Fruit fly (Drosophila melanogaster) whole organism, pupa: ENCODE data around the gene CG34011.

Experiments used
- CG10348 ChIP-seq: fragments of 200-800 bp; sonication (Bioruptor generic); IDR thresholded peaks from 2 replicates; pipeline ENCODE4 v1.3.6; 2022; ENCODE audit warnings: missing biosample characterization, missing genetic modification characterization
- CG12605 ChIP-seq: fragments of 200-800 bp; sonication (Bioruptor generic); IDR thresholded peaks from 2 replicates; pipeline ENCODE4 v1.3.6; 2022; ENCODE audit warnings: missing biosample characterization, missing genetic modification characterization
- CG13204 ChIP-seq: fragments of 200-800 bp; sonication (Bioruptor generic); optimal IDR thresholded peaks from 2 replicates; lab custom pipeline; 2018; ENCODE audit warnings: missing biosample characterization, mild to moderate bottlenecking, missing genetic modification characterization, moderate library complexity
- CG14655 ChIP-seq: fragments of 200-800 bp; sonication (Bioruptor generic); optimal IDR thresholded peaks from 3 replicates; lab custom pipeline; 2017; ENCODE audit warnings: mild to moderate bottlenecking, missing biosample characterization, missing genetic modification reagents, missing genetic modification characterization
- CG15710 ChIP-seq: fragments of 200-800 bp; sonication (Bioruptor generic); optimal IDR thresholded peaks from 2 replicates; lab custom pipeline; 2018; ENCODE audit warnings: missing biosample characterization, mild to moderate bottlenecking, missing genetic modification characterization, moderate library complexity
- CG17806 ChIP-seq: fragments of 200-800 bp; sonication (Bioruptor generic); optimal IDR thresholded peaks from 2 replicates; lab custom pipeline; 2018; ENCODE audit warnings: missing biosample characterization, mild to moderate bottlenecking, missing genetic modification characterization, moderate library complexity
- CG32121 ChIP-seq: fragments of 200-800 bp; sonication (Bioruptor generic); IDR thresholded peaks from 2 replicates; pipeline ENCODE4 v1.3.6; 2022; ENCODE audit warnings: missing biosample characterization, missing genetic modification characterization
- CG34367 ChIP-seq: fragments of 200-800 bp; sonication (Bioruptor generic); optimal IDR thresholded peaks from 2 replicates; lab custom pipeline; 2018; ENCODE audit warnings: missing biosample characterization, mild to moderate bottlenecking, missing genetic modification characterization
- CG4496 ChIP-seq: fragments of 200-800 bp; sonication (Bioruptor generic); IDR thresholded peaks from 3 replicates; pipeline ENCODE4 v1.3.6; 2022; ENCODE audit warnings: missing biosample characterization, missing genetic modification characterization
- CG8159 ChIP-seq: fragments of 200-800 bp; sonication (Bioruptor generic); optimal IDR thresholded peaks from 3 replicates; lab custom pipeline; 2018; ENCODE audit warnings: missing biosample characterization, mild to moderate bottlenecking, missing genetic modification characterization, moderate library complexity
- CG8301 ChIP-seq: fragments of 200-800 bp; sonication (Bioruptor generic); optimal IDR thresholded peaks from 2 replicates; lab custom pipeline; 2018; ENCODE audit warnings: missing biosample characterization, mild to moderate bottlenecking, missing genetic modification characterization
- CG9948 ChIP-seq: fragments of 200-800 bp; sonication (Bioruptor generic); optimal IDR thresholded peaks from 2 replicates; lab custom pipeline; 2018; ENCODE audit warnings: missing biosample characterization, mild to moderate bottlenecking, missing genetic modification characterization, moderate library complexity
- D1 ChIP-seq: fragments of 200-800 bp; sonication (Bioruptor generic); optimal IDR thresholded peaks from 2 replicates; lab custom pipeline; 2018; ENCODE audit warnings: missing biosample characterization, mild to moderate bottlenecking, missing genetic modification characterization, moderate library complexity
- EcR ChIP-seq: fragments of 200-800 bp; sonication (Bioruptor generic); optimal IDR thresholded peaks from 3 replicates; lab custom pipeline; 2019; ENCODE audit warnings: missing biosample characterization, missing genetic modification characterization, mild to moderate bottlenecking, moderate library complexity, missing genetic modification reagents
- Ets98B ChIP-seq: fragments of 200-800 bp; sonication (Bioruptor generic); IDR thresholded peaks from 2 replicates; pipeline ENCODE4 v1.3.6; 2022; ENCODE audit warnings: missing biosample characterization, missing genetic modification characterization
- Pif1A ChIP-seq: fragments of 200-800 bp; sonication (Bioruptor generic); optimal IDR thresholded peaks from 3 replicates; lab custom pipeline; 2016; ENCODE audit warnings: missing biosample characterization, missing genetic modification characterization
- Pif1B ChIP-seq: fragments of 200-800 bp; sonication (Bioruptor generic); optimal IDR thresholded peaks from 3 replicates; lab custom pipeline; 2016; ENCODE audit warnings: missing biosample characterization, missing genetic modification characterization
- Snoo ChIP-seq: fragments of 200-800 bp; sonication (Bioruptor generic); optimal IDR thresholded peaks from 3 replicates; lab custom pipeline; 2017; ENCODE audit warnings: missing biosample characterization, mild to moderate bottlenecking, missing genetic modification characterization, inconsistent platforms
- fd96Ca ChIP-seq: fragments of 200-800 bp; sonication (Bioruptor generic); IDR thresholded peaks from 3 replicates; pipeline ENCODE4 v1.3.6; 2022; ENCODE audit warnings: missing biosample characterization, missing genetic modification characterization
- gl ChIP-seq: fragments of 200-800 bp; sonication (Bioruptor generic); optimal IDR thresholded peaks from 2 replicates; lab custom pipeline; 2018; ENCODE audit warnings: missing biosample characterization, mild to moderate bottlenecking, missing genetic modification characterization
- rn ChIP-seq: fragments of 200-800 bp; sonication (Bioruptor generic); IDR thresholded peaks from 2 replicates; pipeline ENCODE4 v1.3.6; 2022; ENCODE audit warnings: missing biosample characterization, missing genetic modification characterization

CG34011 gene

dm6 chr2L:5724521-5725023 is 8.1 kb downstream of the CG34011 start, which contains the start of gene CG11030:
CG11030 (plus strand) TSS chr2L:5724656.
- TF ChIP-seq CG9948 (tag; lab: Kevin White, UChicago) = no peak
- TF ChIP-seq CG12605 (GFP tag; lab: Robert Waterston, UW) = peak; percentile 18; the same call in 1 of the 2 replicates

- TF ChIP-seq Ets98B (GFP tag; lab: Robert Waterston, UW) (no peak), Snoo (tag; lab: Kevin White, UChicago) (no peak), CG10348 (GFP tag; lab: Robert Waterston, UW) (no peak), CG4496 (GFP tag; lab: Robert Waterston, UW) (no peak), CG13204 (no peak), CG9948 (tag; lab: Kevin White, UChicago) (no peak), D1 (tag; lab: Kevin White, UChicago) (no peak), fd96Ca (GFP tag; lab: Robert Waterston, UW) (no peak), Pif1A (GFP tag; lab: Kevin White, UChicago) (no peak), CG12605 (GFP tag; lab: Robert Waterston, UW) (no peak), CG34367 (tag; lab: Kevin White, UChicago) (no peak)
Measured at dm6 chr2L:5726049-5726448, 9.5 kb downstream of the CG34011 start.

dm6 chr2L:5728711-5729110 is 12.2 kb downstream of the CG34011 start, which contains the start of gene CG14006:
CG14006 (minus strand) TSS chr2L:5728811.
- no peak for TF ChIP-seq CG15710 (tag; lab: Kevin White, UChicago)
- TF ChIP-seq CG10348 (GFP tag; lab: Robert Waterston, UW) = no peak
- no peak for TF ChIP-seq CG34367 (tag; lab: Kevin White, UChicago)
- no peak for TF ChIP-seq gl
- TF ChIP-seq CG13204 = no peak
- TF ChIP-seq, all 21 proteins: peak for 0

- TF ChIP-seq CG9948 (tag; lab: Kevin White, UChicago) = peak; percentile 9
- TF ChIP-seq CG8159 = peak; percentile 37
- no peak for TF ChIP-seq Snoo (tag; lab: Kevin White, UChicago)
- no peak for TF ChIP-seq CG17806 (tag; lab: Kevin White, UChicago)
- no peak for TF ChIP-seq CG10348 (GFP tag; lab: Robert Waterston, UW)
- no peak for TF ChIP-seq rn (GFP tag; lab: Robert Waterston, UW)
- no peak for TF ChIP-seq CG13204
- no peak for TF ChIP-seq CG34367 (tag; lab: Kevin White, UChicago)
- TF ChIP-seq gl = no peak
- 0 out of 3 replicates have a peak, but pooled peaks have one; percentile 34 for TF ChIP-seq fd96Ca (GFP tag; lab: Robert Waterston, UW)
- peak; percentile 52 for TF ChIP-seq CG14655 (GFP tag; lab: Kevin White, UChicago)
- TF ChIP-seq CG32121 (GFP tag; lab: Robert Waterston, UW) = 0 out of 2 replicates have a peak, but pooled peaks have one; percentile 21
- TF ChIP-seq CG15710 (tag; lab: Kevin White, UChicago) = no peak
- no peak for TF ChIP-seq EcR (GFP tag; lab: Kevin White, UChicago)
- peak; percentile 22 for TF ChIP-seq Pif1A (GFP tag; lab: Kevin White, UChicago)
Measured at dm6 chr2L:5730432-5730831, 13.9 kb downstream of the CG34011 start.

dm6 chr2L:5740740-5741139 is 24.2 kb downstream of the CG34011 start:
- TF ChIP-seq CG15710 (tag; lab: Kevin White, UChicago) (no peak), Pif1B (GFP tag; lab: Kevin White, UChicago) (no peak), CG4496 (GFP tag; lab: Robert Waterston, UW) (peak; percentile 76; the same call in 2 of the 3 replicates), Snoo (tag; lab: Kevin White, UChicago) (no peak), CG34367 (tag; lab: Kevin White, UChicago) (no peak), fd96Ca (GFP tag; lab: Robert Waterston, UW) (peak; percentile 41; the same call in 1 of the 3 replicates), CG13204 (peak; percentile 62), CG12605 (GFP tag; lab: Robert Waterston, UW) (peak; percentile 14; the same call in 1 of the 2 replicates), CG32121 (GFP tag; lab: Robert Waterston, UW) (peak; percentile 24; the same call in 1 of the 2 replicates), Ets98B (GFP tag; lab: Robert Waterston, UW) (peak; percentile 32; the same call in 1 of the 2 replicates), CG8159 (no peak), CG14655 (GFP tag; lab: Kevin White, UChicago) (no peak)
- TF ChIP-seq, all 21 proteins: peak for 6

- TF ChIP-seq CG14655 (GFP tag; lab: Kevin White, UChicago) (no peak), CG17806 (tag; lab: Kevin White, UChicago) (no peak), CG8301 (tag; lab: Kevin White, UChicago) (no peak), CG10348 (GFP tag; lab: Robert Waterston, UW) (no peak), CG12605 (GFP tag; lab: Robert Waterston, UW) (no peak), CG15710 (tag; lab: Kevin White, UChicago) (no peak), Snoo (tag; lab: Kevin White, UChicago) (no peak), CG9948 (tag; lab: Kevin White, UChicago) (no peak), Pif1A (GFP tag; lab: Kevin White, UChicago) (no peak), CG4496 (GFP tag; lab: Robert Waterston, UW) (no peak), Ets98B (GFP tag; lab: Robert Waterston, UW) (no peak), CG8159 (no peak), gl (no peak)
- TF ChIP-seq, all 21 proteins: peak for 0
Measured at dm6 chr2L:5741144-5741543, 24.6 kb downstream of the CG34011 start, which contains the start of gene CG11147. CG11147 (minus strand) TSS chr2L:5741244.
